Worm (Caenorhabditis elegans): ENCODE measurements around the gene spp-9.

The spp-9 gene

ce11 chrX:11465215-11465614, 22.4 kb upstream of the spp-9 start, which contains the start of gene lin-14 (continued):
- no peak for TF ChIP-seq sox-4 (tag; optimal IDR thresholded peaks at IDR 0.05)
- peak; percentile 73 for TF ChIP-seq swsn-7 (tag; optimal IDR thresholded peaks at IDR 0.05)
- TF ChIP-seq mep-1 (tag; optimal IDR thresholded peaks at IDR 0.05), result peak; percentile 82
- no peak for TF ChIP-seq hlh-17 (GFP tag; optimal IDR thresholded peaks at IDR 0.05; ENCODE audit: borderline replicate concordance)
- TF ChIP-seq sptf-1 (tag; optimal IDR thresholded peaks at IDR 0.05), result no peak
- no peak for TF ChIP-seq nhr-11 (tag; optimal IDR thresholded peaks at IDR 0.05)
- peak; percentile 75 for TF ChIP-seq blmp-1 (tag; optimal IDR thresholded peaks at IDR 0.05)
- TF ChIP-seq nhr-84 (tag; optimal IDR thresholded peaks at IDR 0.05), result no peak
- peak; percentile 62 for TF ChIP-seq dsc-1 (tag; optimal IDR thresholded peaks at IDR 0.05)
- peak; percentile 86 for TF ChIP-seq snu-23 (GFP tag; optimal IDR thresholded peaks at IDR 0.05)
- no peak for TF ChIP-seq hpl-2 (GFP tag; optimal IDR thresholded peaks at IDR 0.05)
- peak; percentile 62 for TF ChIP-seq nhr-90 (tag; optimal IDR thresholded peaks at IDR 0.05; ENCODE audit: poor library complexity)
- TF ChIP-seq nhr-20 (tag; optimal IDR thresholded peaks at IDR 0.05), result peak; percentile 85
- TF ChIP-seq C04F5.9 (tag; optimal IDR thresholded peaks at IDR 0.05), result no peak
- TF ChIP-seq hlh-4 (tag; optimal IDR thresholded peaks at IDR 0.05), result no peak
- no peak for TF ChIP-seq aly-2 (tag; optimal IDR thresholded peaks at IDR 0.05)
- TF ChIP-seq efl-3 (GFP tag; optimal IDR thresholded peaks at IDR 0.05), result no peak
- peak in 1 of 3 experiments; percentile 13 for TF ChIP-seq dpl-1 (GFP tag; optimal IDR thresholded peaks at IDR 0.05)
- no peak for TF ChIP-seq lin-15B (tag; optimal IDR thresholded peaks at IDR 0.05)
- peak; percentile 21 for TF ChIP-seq fkh-10 (GFP tag; optimal IDR thresholded peaks at IDR 0.05)
- TF ChIP-seq alr-1 (tag; optimal IDR thresholded peaks at IDR 0.05; ENCODE audit: borderline replicate concordance), result no peak
- TF ChIP-seq unc-86 (tag; optimal IDR thresholded peaks at IDR 0.05), result peak; percentile 20
- TF ChIP-seq lin-35 (GFP tag; optimal IDR thresholded peaks at IDR 0.05), result peak; percentile 25 to 50
- peak; percentile 62 for TF ChIP-seq C16A3.4 (tag; optimal IDR thresholded peaks at IDR 0.05)
- no peak for TF ChIP-seq grh-1 (GFP tag; IDR thresholded peaks at IDR 0.05)
- no peak for TF ChIP-seq pqm-1 (tag; optimal IDR thresholded peaks at IDR 0.05)
- TF ChIP-seq ceh-63 (GFP tag; optimal IDR thresholded peaks at IDR 0.05), result no peak
- TF ChIP-seq zip-4 (GFP tag; optimal IDR thresholded peaks at IDR 0.05), result no peak
- no peak for TF ChIP-seq mef-2 (tag; optimal IDR thresholded peaks at IDR 0.05)
- no peak for TF ChIP-seq ces-1 (GFP tag; optimal IDR thresholded peaks at IDR 0.05)
- TF ChIP-seq unc-98 (GFP tag; IDR thresholded peaks at IDR 0.05), result no peak
- peak; percentile 38 for TF ChIP-seq pag-3 (tag; optimal IDR thresholded peaks at IDR 0.05; ENCODE audit: borderline replicate concordance, insufficient read depth)
- peak; percentile 50 for TF ChIP-seq fkh-8 (tag; optimal IDR thresholded peaks at IDR 0.05)
- no peak for TF ChIP-seq elt-2 (tag; optimal IDR thresholded peaks at IDR 0.05)
- no peak for TF ChIP-seq nhr-76 (tag; optimal IDR thresholded peaks at IDR 0.05)
- no peak for TF ChIP-seq Y116A8C.19 (tag; optimal IDR thresholded peaks at IDR 0.05; ENCODE audit: borderline replicate concordance)
- TF ChIP-seq unc-130 (tag; optimal IDR thresholded peaks at IDR 0.05), result peak; percentile 85
- no peak for TF ChIP-seq zag-1 (tag; optimal IDR thresholded peaks at IDR 0.05)
- peak; percentile 3 for TF ChIP-seq sup-37 (GFP tag; optimal IDR thresholded peaks at IDR 0.05)
- peak; percentile 25 to 68 for TF ChIP-seq efl-1 (optimal IDR thresholded peaks at IDR 0.05)
- TF ChIP-seq efl-1 (GFP tag; optimal IDR thresholded peaks at IDR 0.05 in 1 of 2), result peak in 1 of 2 experiments; percentile 94
- TF ChIP-seq ama-1 (optimal IDR thresholded peaks at IDR 0.05), result no peak
- TF ChIP-seq ceh-8 (GFP tag; optimal IDR thresholded peaks at IDR 0.05), result no peak
